Fruit fly (Drosophila melanogaster): ENCODE measurements around the gene CG6908.
A peak's percentile ranks its signal among the peaks of the same experiment; 100 is the strongest.

CG6908 gene

DNA sequence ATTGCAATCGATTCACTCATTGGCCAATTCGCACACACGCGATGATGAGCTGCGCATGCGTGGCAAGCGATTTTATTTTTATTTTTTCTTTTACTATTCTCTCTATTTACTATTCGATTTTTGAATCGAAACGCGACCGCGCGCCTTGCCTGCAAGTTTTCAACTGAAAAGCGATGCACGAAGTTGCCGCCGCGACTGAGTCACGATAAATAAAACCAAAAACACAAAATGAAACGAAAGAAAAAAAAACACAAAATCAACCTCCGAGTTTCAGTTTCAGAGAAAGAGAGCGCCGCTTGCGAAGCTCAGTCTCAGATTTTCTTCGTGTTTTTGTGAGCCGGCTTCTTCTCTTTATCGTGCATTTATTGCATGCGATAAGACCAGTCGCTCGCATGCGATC, 43.0 kb downstream of the CG6908 start:
- TF ChIP-seq gce (GFP tag; IDR thresholded peaks at IDR 0.05) (no peak), croc (GFP tag; conservative IDR thresholded peaks at IDR 0.05) (no peak), Drgx (GFP tag; IDR thresholded peaks at IDR 0.05) (0 out of 2 replicates have a peak, but pooled peaks have one; percentile 23), jumu (GFP tag; optimal IDR thresholded peaks at IDR 0.05) (no peak), bsh (GFP tag; optimal IDR thresholded peaks at IDR 0.05) (peak in 1 of 2 experiments; percentile 73), CG34422 (GFP tag; IDR thresholded peaks at IDR 0.05) (peak; percentile 51; the same call in 1 of the 3 replicates), dm (GFP tag; optimal IDR thresholded peaks at IDR 0.05) (no peak), Dip3 (GFP tag; optimal IDR thresholded peaks at IDR 0.05) (no peak), unpg (GFP tag; optimal IDR thresholded peaks at IDR 0.05) (no peak), CG2199 (GFP tag; IDR thresholded peaks at IDR 0.05) (0 out of 3 replicates have a peak, but pooled peaks have one; percentile 42), CG3163 (GFP tag; optimal IDR thresholded peaks at IDR 0.05) (peak; percentile 71), chinmo (GFP tag; IDR thresholded peaks at IDR 0.05; ENCODE audit: partially characterized antibody) (0 out of 4 replicates have a peak, but pooled peaks have one; percentile 74), CG13287 (GFP tag; IDR thresholded peaks at IDR 0.05; ENCODE audit: partially characterized antibody) (peak; percentile 20; the same call in 1 of the 2 replicates), nom (GFP tag; optimal IDR thresholded peaks at IDR 0.05) (peak; percentile 98), otp (GFP tag; IDR thresholded peaks at IDR 0.05) (0 out of 3 replicates have a peak, but pooled peaks have one; percentile 4), sqz (GFP tag; optimal IDR thresholded peaks at IDR 0.05) (peak; percentile 62), Med (GFP tag) (peak; percentile 49), Deaf1 (tag; optimal IDR thresholded peaks at IDR 0.05) (peak; percentile 51), ac (GFP tag; optimal IDR thresholded peaks at IDR 0.05) (no peak), Trl (optimal IDR thresholded peaks at IDR 0.05) (peak in 1 of 2 experiments; percentile 34), Trl (GFP tag; optimal IDR thresholded peaks at IDR 0.05) (no peak), HmgZ (tag; optimal IDR thresholded peaks at IDR 0.05) (no peak), ATbp (GFP tag; optimal IDR thresholded peaks at IDR 0.05) (peak; percentile 2), hbn (GFP tag; IDR thresholded peaks at IDR 0.05; ENCODE audit: partially characterized antibody) (0 out of 2 replicates have a peak, but pooled peaks have one; percentile 31)

DNA sequence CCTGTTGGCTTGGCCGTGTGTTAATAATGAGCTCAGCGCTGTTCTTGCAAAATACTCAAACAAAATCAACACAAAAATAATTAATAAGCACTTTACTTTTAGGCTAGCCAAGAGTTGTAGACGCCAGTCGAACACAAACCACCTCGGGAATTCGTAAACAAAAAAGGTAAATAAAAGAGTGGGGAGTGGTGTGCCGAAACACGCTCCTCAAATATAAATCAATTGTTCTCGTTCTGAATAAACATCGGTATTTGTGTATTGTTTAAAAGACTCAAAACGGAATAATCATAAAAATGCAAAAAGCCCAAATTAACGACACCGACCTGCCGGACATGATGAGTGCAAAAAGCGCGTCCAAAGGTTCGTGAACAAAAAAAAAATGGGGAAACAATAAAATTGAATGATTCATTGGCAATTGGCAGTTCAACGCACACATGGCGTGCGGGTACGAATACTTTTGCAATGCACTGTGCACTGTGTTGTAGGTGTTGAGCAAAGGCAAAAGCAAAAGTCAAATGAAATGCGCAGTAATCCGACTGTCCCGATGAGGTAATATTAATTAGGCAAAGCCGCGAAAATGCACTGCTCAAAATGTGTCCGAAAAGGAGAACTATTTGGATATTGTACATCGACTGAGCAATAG, 49.8 kb downstream of the CG6908 start:
- TF ChIP-seq Gug (GFP tag; IDR thresholded peaks at IDR 0.05) (no peak), Hr78 (GFP tag; optimal IDR thresholded peaks at IDR 0.05) (no peak), slbo (GFP tag; IDR thresholded peaks at IDR 0.05) (peak; percentile 33; the same call in 1 of the 2 replicates), CG10543 (GFP tag; optimal IDR thresholded peaks at IDR 0.05) (peak; percentile 56), CG2712 (tag; optimal IDR thresholded peaks at IDR 0.05) (no peak), CG18011 (GFP tag; optimal IDR thresholded peaks at IDR 0.05) (no peak), chif (GFP tag; optimal IDR thresholded peaks at IDR 0.05) (no peak), CG33557 (GFP tag; optimal IDR thresholded peaks at IDR 0.05) (no peak), Side (GFP tag; optimal IDR thresholded peaks at IDR 0.05) (no peak), CG13894 (tag; optimal IDR thresholded peaks at IDR 0.05) (no peak), D19B (GFP tag; optimal IDR thresholded peaks at IDR 0.05) (no peak), Poxn (GFP tag; IDR thresholded peaks at IDR 0.05) (no peak), ro (GFP tag; IDR thresholded peaks at IDR 0.05) (no peak), twi (tag; optimal IDR thresholded peaks at IDR 0.05) (no peak), CG18764 (GFP tag; optimal IDR thresholded peaks at IDR 0.05) (no peak), stc (GFP tag; IDR thresholded peaks at IDR 0.05) (no peak), Atf6 (GFP tag; IDR thresholded peaks at IDR 0.05) (0 out of 2 replicates have a peak, but pooled peaks have one; percentile 19), ap (GFP tag; IDR thresholded peaks at IDR 0.05) (no peak), CG4360 (GFP tag; IDR thresholded peaks at IDR 0.05) (no peak), gro (GFP tag; optimal IDR thresholded peaks at IDR 0.05) (peak; percentile 19), Hmx (GFP tag; optimal IDR thresholded peaks at IDR 0.05) (no peak), Ssrp (tag; optimal IDR thresholded peaks at IDR 0.05) (no peak), grau (tag; optimal IDR thresholded peaks at IDR 0.05) (no peak), ci (GFP tag; IDR thresholded peaks at IDR 0.05) (no peak), CG11695 (GFP tag; IDR thresholded peaks at IDR 0.05) (no peak), sd (tag; optimal IDR thresholded peaks at IDR 0.05) (peak; percentile 72)
